Worm (Caenorhabditis elegans) whole organism, L4 larva: Measurements from ENCODE around the gene Y37E11B.2.

ENCODE experiments used
- F10B5.3 ChIP-seq: sonication (generic microtip); optimal IDR thresholded peaks from 2 replicates; lab custom pipeline; 2016; ENCODE audit warnings: mild to moderate bottlenecking, missing genetic modification characterization, missing compliant biosample characterization
- F49E8.2 ChIP-seq: sonication (generic microtip); optimal IDR thresholded peaks from 2 replicates; lab custom pipeline; 2016; ENCODE audit warnings: missing compliant biosample characterization, mild to moderate bottlenecking, missing genetic modification characterization, borderline replicate concordance
- R02D3.7 ChIP-seq: fragments of 150-350 bp; sonication (generic microtip); optimal IDR thresholded peaks from 3 replicates; lab custom pipeline; 2014; ENCODE audit warnings: missing biosample characterization, missing genetic modification characterization
- T20F7.1 ChIP-seq: fragments of 200-800 bp; sonication (Bioruptor generic); optimal IDR thresholded peaks from 2 replicates; lab custom pipeline; 2018; ENCODE audit warnings: mild to moderate bottlenecking, missing genetic modification characterization, missing compliant biosample characterization
- Y105C5A.15 ChIP-seq: fragments of 200-800 bp; sonication (Bioruptor generic); IDR thresholded peaks from 2 replicates; pipeline ENCODE4 v1.3.6; 2022; ENCODE audit warnings: missing genetic modification characterization, missing compliant biosample characterization
- aha-1 ChIP-seq: fragments of 150-350 bp; peaks from one replicate; lab custom pipeline; 2014; ENCODE audit warnings: missing biosample characterization, missing genetic modification characterization
- aly-2 ChIP-seq: sonication (generic microtip); optimal IDR thresholded peaks from 2 replicates; lab custom pipeline; 2018; ENCODE audit warnings: missing biosample characterization, missing genetic modification characterization
- ama-1 ChIP-seq: fragments of 150-350 bp; optimal IDR thresholded peaks from 2 replicates; lab custom pipeline; 2014; ENCODE audit warnings: inconsistent platforms, mixed read lengths
- arid-1 ChIP-seq: fragments of 200-800 bp; sonication (Bioruptor generic); conservative IDR thresholded peaks from 2 replicates; pipeline ENCODE4 v1.3.6; 2022; ENCODE audit warnings: missing genetic modification reagents, missing genetic modification characterization, missing compliant biosample characterization
- ceh-32 ChIP-seq: sonication (generic microtip); optimal IDR thresholded peaks from 2 replicates; lab custom pipeline; 2016; ENCODE audit warnings: mild to moderate bottlenecking, missing genetic modification characterization, missing compliant biosample characterization; ENCODE audit not compliant: poor library complexity
- ceh-44 ChIP-seq: fragments of 200-800 bp; sonication (Bioruptor generic); IDR thresholded peaks from 2 replicates; pipeline ENCODE4 v1.3.6; 2022; ENCODE audit warnings: missing genetic modification reagents, missing genetic modification characterization, missing compliant biosample characterization
- ceh-62 ChIP-seq: sonication (generic microtip); optimal IDR thresholded peaks from 2 replicates; lab custom pipeline; 2017; ENCODE audit warnings: missing biosample characterization, missing genetic modification characterization
- daf-16 ChIP-seq, 3 experiments: sonication (generic microtip); optimal IDR thresholded peaks; 2 replicates each; lab custom pipeline; 2016 to 2017; ENCODE audit warnings: missing genetic modification characterization in 3 of 3, missing genetic modification reagents in 3 of 3, mild to moderate bottlenecking in 2 of 3, missing compliant biosample characterization in 2 of 3, missing biosample characterization in 1 of 3, moderate library complexity in 1 of 3
- daf-8 ChIP-seq: fragments of 200-800 bp; sonication (Bioruptor generic); IDR thresholded peaks from 2 replicates; pipeline ENCODE4 v1.3.6; 2022; ENCODE audit warnings: missing genetic modification characterization, missing compliant biosample characterization
- dpl-1 ChIP-seq: fragments of 150-350 bp; optimal IDR thresholded peaks from 2 replicates; lab custom pipeline; 2014; ENCODE audit warnings: missing biosample characterization, missing genetic modification reagents, missing genetic modification characterization
- duxl-1 ChIP-seq: sonication (generic microtip); optimal IDR thresholded peaks from 2 replicates; lab custom pipeline; 2016; ENCODE audit warnings: mild to moderate bottlenecking, missing genetic modification characterization, moderate library complexity, missing compliant biosample characterization; ENCODE audit not compliant: poor library complexity
- egl-27 ChIP-seq: sonication (generic microtip); optimal IDR thresholded peaks from 3 replicates; lab custom pipeline; 2017; ENCODE audit warnings: missing biosample characterization, missing genetic modification reagents, missing genetic modification characterization
- fkh-10 ChIP-seq: fragments of 150-350 bp; optimal IDR thresholded peaks from 2 replicates; lab custom pipeline; 2014; ENCODE audit warnings: missing biosample characterization, missing genetic modification reagents, missing genetic modification characterization
- gei-8 ChIP-seq: fragments of 200-800 bp; sonication (Bioruptor generic); optimal IDR thresholded peaks from 2 replicates; lab custom pipeline; 2018; ENCODE audit warnings: mild to moderate bottlenecking, missing genetic modification characterization, missing compliant biosample characterization
- hif-1 ChIP-seq, 2 experiments: sonication (generic microtip); optimal IDR thresholded peaks; 2 replicates each; lab custom pipeline; 2016 to 2017; ENCODE audit warnings: missing compliant biosample characterization in 2 of 2, missing genetic modification characterization in 2 of 2, missing genetic modification reagents in 2 of 2, missing genotype in 2 of 2, mild to moderate bottlenecking in 1 of 2
- hlh-11 ChIP-seq: fragments of 200-800 bp; sonication (Bioruptor generic); optimal IDR thresholded peaks from 2 replicates; lab custom pipeline; 2018; ENCODE audit warnings: mild to moderate bottlenecking, missing genetic modification characterization, missing compliant biosample characterization
- hmg-1.1 ChIP-seq: fragments of 200-800 bp; sonication (Bioruptor generic); IDR thresholded peaks from 2 replicates; pipeline ENCODE4 v1.3.6; 2022; ENCODE audit warnings: missing genetic modification reagents, missing genetic modification characterization, missing compliant biosample characterization
- lin-1 ChIP-seq: fragments of 200-800 bp; sonication (Bioruptor generic); IDR thresholded peaks from 2 replicates; pipeline ENCODE4 v1.3.6; 2022; ENCODE audit warnings: missing genetic modification reagents, missing genetic modification characterization, missing compliant biosample characterization
- madf-9 ChIP-seq: fragments of 200-800 bp; sonication (Bioruptor generic); conservative IDR thresholded peaks from 2 replicates; pipeline ENCODE4 v1.3.6; 2022; ENCODE audit warnings: missing genetic modification reagents, missing genetic modification characterization, missing compliant biosample characterization
- mdl-1 ChIP-seq, 2 experiments: fragments of 150-350 bp in 1 of 2; sonication (generic microtip) in 1 of 2; optimal IDR thresholded peaks; 2 replicates each; lab custom pipeline; 2014 to 2017; ENCODE audit warnings: missing biosample characterization in 2 of 2, missing genetic modification characterization in 2 of 2
- mdt-29 ChIP-seq: fragments of 200-800 bp; sonication (Bioruptor generic); IDR thresholded peaks from 2 replicates; pipeline ENCODE4 v1.3.6; 2022; ENCODE audit warnings: missing genetic modification reagents, missing genetic modification characterization, missing compliant biosample characterization
- mep-1 ChIP-seq: fragments of 150-350 bp; sonication (generic microtip); optimal IDR thresholded peaks from 3 replicates; lab custom pipeline; 2014; ENCODE audit warnings: missing biosample characterization, missing genetic modification characterization
- mxl-3 ChIP-seq: fragments of 200-800 bp; sonication (Bioruptor generic); optimal IDR thresholded peaks from 2 replicates; lab custom pipeline; 2018; ENCODE audit warnings: mild to moderate bottlenecking, missing genetic modification characterization, missing compliant biosample characterization
- nhr-10 ChIP-seq: fragments of 150-350 bp; optimal IDR thresholded peaks from 2 replicates; lab custom pipeline; 2014; ENCODE audit warnings: missing biosample characterization, missing genetic modification characterization
- nhr-102 ChIP-seq: sonication (generic microtip); optimal IDR thresholded peaks from 2 replicates; lab custom pipeline; 2016; ENCODE audit warnings: mild to moderate bottlenecking, missing genetic modification characterization, moderate library complexity, missing compliant biosample characterization
- nhr-25 ChIP-seq: sonication (generic microtip); optimal IDR thresholded peaks from 2 replicates; lab custom pipeline; 2017; ENCODE audit warnings: missing genetic modification characterization, mild to moderate bottlenecking, missing compliant biosample characterization, antibody characterized with exemption, moderate library complexity, borderline replicate concordance; ENCODE audit not compliant: insufficient read depth
- nhr-28 ChIP-seq: fragments of 150-350 bp; optimal IDR thresholded peaks from 2 replicates; lab custom pipeline; 2014; ENCODE audit warnings: missing biosample characterization, missing genetic modification characterization
- nhr-42 ChIP-seq: fragments of 200-800 bp; sonication (Bioruptor generic); IDR thresholded peaks from 2 replicates; pipeline ENCODE4 v1.3.6; 2022; ENCODE audit warnings: missing genetic modification characterization, missing compliant biosample characterization
- nhr-76 ChIP-seq: fragments of 150-350 bp; optimal IDR thresholded peaks from 2 replicates; lab custom pipeline; 2014; ENCODE audit warnings: missing biosample characterization, missing genetic modification characterization
- pqm-1 ChIP-seq: sonication (generic microtip); optimal IDR thresholded peaks from 2 replicates; lab custom pipeline; 2017; ENCODE audit warnings: missing biosample characterization, missing genetic modification characterization
- saeg-2 ChIP-seq: fragments of 200-800 bp; sonication (Bioruptor generic); IDR thresholded peaks from 2 replicates; pipeline ENCODE4 v1.3.6; 2022; ENCODE audit warnings: missing genetic modification reagents, missing genetic modification characterization, missing compliant biosample characterization
- sdz-12 ChIP-seq: fragments of 200-800 bp; sonication (Bioruptor generic); optimal IDR thresholded peaks from 2 replicates; lab custom pipeline; 2018; ENCODE audit warnings: mild to moderate bottlenecking, missing genetic modification characterization, missing compliant biosample characterization
- set-16 ChIP-seq: fragments of 200-800 bp; sonication (Bioruptor generic); IDR thresholded peaks from 2 replicates; pipeline ENCODE4 v1.3.6; 2022; ENCODE audit warnings: missing genetic modification reagents, missing genetic modification characterization, missing compliant biosample characterization
- skn-1 ChIP-seq: fragments of 150-350 bp; optimal IDR thresholded peaks from 2 replicates; lab custom pipeline; 2014; ENCODE audit warnings: missing biosample characterization, missing genetic modification characterization
- spr-1 ChIP-seq: sonication (generic microtip); optimal IDR thresholded peaks from 2 replicates; lab custom pipeline; 2016; ENCODE audit warnings: mild to moderate bottlenecking, missing genetic modification characterization, missing compliant biosample characterization
- spr-3 ChIP-seq: fragments of 200-800 bp; sonication (Bioruptor generic); optimal IDR thresholded peaks from 2 replicates; lab custom pipeline; 2018; ENCODE audit warnings: mild to moderate bottlenecking, missing genetic modification characterization, missing compliant biosample characterization
- tra-1 ChIP-seq: fragments of 200-800 bp; sonication (Bioruptor generic); IDR thresholded peaks from 2 replicates; pipeline ENCODE4 v1.3.6; 2022; ENCODE audit warnings: missing genetic modification reagents, missing genetic modification characterization, missing compliant biosample characterization
- unc-62 ChIP-seq, 3 experiments: fragments of 150-350 bp in 1 of 3; sonication (generic microtip); optimal IDR thresholded peaks in 2 of 3; peaks in 1 of 3; 1 replicate in 1 of 3; 2 replicates in 2 of 3; lab custom pipeline; 2014 to 2017; ENCODE audit warnings: missing biosample characterization in 3 of 3, missing genetic modification characterization in 3 of 3, missing genetic modification reagents in 3 of 3, missing genotype in 1 of 3
- zfp-2 ChIP-seq: sonication (generic microtip); optimal IDR thresholded peaks from 2 replicates; lab custom pipeline; 2016; ENCODE audit warnings: mild to moderate bottlenecking, missing genetic modification characterization, missing compliant biosample characterization
- zfp-3 ChIP-seq: fragments of 200-800 bp; sonication (Bioruptor generic); conservative IDR thresholded peaks from 2 replicates; pipeline ENCODE4 v1.3.6; 2022; ENCODE audit warnings: missing genetic modification reagents, missing genetic modification characterization, missing compliant biosample characterization
- ztf-11 ChIP-seq: fragments of 150-350 bp; optimal IDR thresholded peaks from 2 replicates; lab custom pipeline; 2014; ENCODE audit warnings: missing biosample characterization, missing genetic modification characterization
- ztf-7 ChIP-seq: fragments of 150-350 bp; optimal IDR thresholded peaks from 2 replicates; lab custom pipeline; 2014; ENCODE audit warnings: missing biosample characterization, missing genetic modification characterization

The Y37E11B.2 gene

DNA sequence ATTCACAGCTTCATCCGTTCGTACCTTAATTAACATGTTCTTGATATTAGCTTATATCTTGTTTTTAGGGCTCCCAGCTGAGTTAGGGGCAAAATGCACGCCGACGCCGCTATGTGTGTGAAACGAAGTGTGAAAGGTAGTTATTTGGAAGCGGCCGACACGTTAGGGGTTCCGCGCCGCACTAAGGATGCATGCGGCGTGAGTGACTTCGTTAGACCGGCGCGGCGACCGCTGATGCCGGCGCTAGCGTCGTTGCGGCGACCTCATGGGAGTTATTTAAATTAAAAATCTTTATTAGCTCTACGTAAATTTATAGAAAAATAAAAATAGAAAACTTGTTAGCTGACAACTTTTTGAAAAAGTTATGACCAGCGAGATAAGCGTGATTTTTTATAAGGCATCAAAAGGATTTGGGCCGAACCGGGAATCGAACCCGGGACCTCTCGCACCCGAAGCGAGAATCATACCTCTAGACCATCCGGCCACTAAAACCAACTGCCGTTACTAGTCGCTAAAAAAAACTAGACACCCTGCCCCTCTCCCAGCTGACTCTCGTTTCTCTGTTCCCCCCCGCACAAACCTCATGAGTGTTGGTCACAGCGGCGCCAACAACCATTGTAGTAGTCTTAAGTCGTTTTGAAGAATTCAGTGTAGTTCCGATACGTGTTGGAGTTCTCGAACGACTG lies 26.3 kb upstream of the Y37E11B.2 start (continued):
- TF ChIP-seq ztf-7 (tag; lab: Kevin White, UChicago) (no peak), nhr-28 (peak; percentile 19), lin-1 (peak; percentile 30; the same call in 1 of the 2 replicates), madf-9 (GFP tag; lab: Robert Waterston, UW) (peak; percentile 78), aly-2 (tag; lab: Kevin White, UChicago) (no peak), nhr-42 (GFP tag; lab: Robert Waterston, UW) (0 out of 2 replicates have a peak, but pooled peaks have one; percentile 50), hmg-1.1 (GFP tag; lab: Robert Waterston, UW) (peak; percentile 83), mdt-29 (GFP tag; lab: Robert Waterston, UW) (no peak; the same call in 1 of the 2 replicates), nhr-102 (peak; percentile 61), nhr-10 (tag; lab: Kevin White, UChicago) (no peak), mxl-3 (peak; percentile 13), pqm-1 (no peak), hlh-11 (tag; lab: Kevin White, UChicago) (peak; percentile 72), daf-8 (GFP tag; lab: Robert Waterston, UW) (no peak), zfp-2 (tag; lab: Kevin White, UChicago) (peak; percentile 8), mdl-1 (tag; optimal IDR thresholded peaks at IDR 0.05; lab: Kevin White, UChicago) (peak in 1 of 2 experiments; percentile 11), set-16 (GFP tag; lab: Robert Waterston, UW) (peak; percentile 64), zfp-3 (GFP tag; lab: Robert Waterston, UW) (0 out of 2 replicates have a peak, but pooled peaks have one; percentile 48), sdz-12 (peak; percentile 23), hif-1 (tag; optimal IDR thresholded peaks at IDR 0.05; lab: Kevin White, UChicago) (peak in 1 of 2 experiments; percentile 15), dpl-1 (GFP tag; lab: Kevin White, UChicago) (peak; percentile 38), saeg-2 (GFP tag; lab: Robert Waterston, UW) (peak; percentile 51; the same call in 1 of the 2 replicates), ceh-44 (GFP tag; lab: Robert Waterston, UW) (peak; percentile 73; the same call in 1 of the 2 replicates), nhr-25 (tag; lab: Kevin White, UChicago) (no peak), skn-1 (no peak), T20F7.1 (GFP tag; lab: Kevin White, UChicago) (no peak), F10B5.3 (no peak), R02D3.7 (tag; lab: Kevin White, UChicago) (no peak), gei-8 (GFP tag; lab: Kevin White, UChicago) (no peak), ceh-32 (no peak), aha-1 (peak; percentile 70), nhr-76 (no peak), F49E8.2 (tag; lab: Kevin White, UChicago) (peak; percentile 17), ceh-62 (tag; lab: Kevin White, UChicago) (no peak), egl-27 (tag; lab: Kevin White, UChicago) (no peak), mep-1 (tag; lab: Kevin White, UChicago) (no peak), tra-1 (GFP tag; lab: Robert Waterston, UW) (peak; percentile 55), fkh-10 (GFP tag; lab: Kevin White, UChicago) (no peak), spr-1 (tag; lab: Kevin White, UChicago) (peak; percentile 63), daf-16 (GFP tag; optimal IDR thresholded peaks at IDR 0.05; lab: Kevin White, UChicago) (peak; percentile 2 to 67), daf-16 (tag; optimal IDR thresholded peaks at IDR 0.05; lab: Kevin White, UChicago) (peak; percentile 41), spr-3 (peak; percentile 36), unc-62 (GFP tag; optimal IDR thresholded peaks at IDR 0.05 in 1 of 2; lab: Kevin White, UChicago) (peak in 1 of 2 experiments; percentile 87), unc-62 (tag; optimal IDR thresholded peaks at IDR 0.05; lab: Kevin White, UChicago) (no peak), ztf-11 (tag; lab: Kevin White, UChicago) (no peak), duxl-1 (tag; lab: Kevin White, UChicago) (peak; percentile 63), ama-1 (no peak), arid-1 (GFP tag; lab: Robert Waterston, UW) (peak; percentile 68), Y105C5A.15 (GFP tag; lab: Robert Waterston, UW) (peak; percentile 59; the same call in 1 of the 2 replicates)
